Worm (Caenorhabditis elegans): Measurements from ENCODE around the gene best-17.
A peak's percentile ranks its signal among the peaks of the same experiment; 100 is the strongest.

The best-17 gene

DNA sequence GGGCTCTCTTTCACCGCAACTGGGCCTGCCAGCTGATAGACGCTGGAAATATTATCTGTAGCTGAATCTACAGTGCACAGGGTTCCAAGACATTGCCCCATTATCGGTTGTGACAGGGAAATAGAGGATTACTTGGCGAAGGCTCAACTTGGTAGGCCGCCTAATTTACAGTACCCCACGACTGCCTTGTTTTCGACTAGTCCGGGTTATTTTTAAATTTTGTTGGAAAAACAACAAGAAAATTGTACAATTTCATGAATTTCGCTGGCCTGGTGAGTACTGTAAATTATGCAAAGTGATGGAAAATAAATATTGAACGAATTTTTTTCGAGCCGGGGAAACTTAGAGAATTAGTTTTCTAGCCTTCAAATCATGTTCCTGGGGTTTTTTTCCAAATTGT lies 26.6 kb upstream of the best-17 start, which contains the start of gene T19C3.7:
Gene T19C3.7, minus strand, starts transcription at position 101 of the 400 bp plus-strand sequence.
- no peak for TF ChIP-seq flt-1 (GFP tag; IDR thresholded peaks at IDR 0.05)
- no peak for TF ChIP-seq B0310.2 (tag; optimal IDR thresholded peaks at IDR 0.05)
- TF ChIP-seq hmg-4 (GFP tag; optimal IDR thresholded peaks at IDR 0.05), result no peak
- TF ChIP-seq aly-1 (tag; optimal IDR thresholded peaks at IDR 0.05), result no peak
- TF ChIP-seq scrt-1 (GFP tag; IDR thresholded peaks at IDR 0.05), result no peak

DNA sequence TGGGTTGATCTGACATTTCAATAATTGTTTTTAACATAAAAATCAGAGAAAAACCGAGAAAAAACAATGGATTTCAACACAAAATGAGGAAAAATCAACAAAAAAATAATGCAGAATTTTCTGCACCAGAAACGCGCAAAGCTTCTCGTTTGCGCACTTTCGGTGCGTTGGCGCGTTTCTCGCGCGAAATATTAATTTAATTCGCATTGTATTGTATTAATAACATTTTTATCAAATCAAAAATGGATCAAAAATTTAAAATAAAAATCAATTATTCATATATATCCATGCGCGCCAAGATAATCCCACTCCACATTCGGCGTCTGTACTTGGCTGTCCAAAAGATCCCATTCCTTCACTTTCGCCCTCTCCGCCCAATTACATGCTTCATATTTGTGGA lies 25.2 kb upstream of the best-17 start, which contains the start of gene fem-2:
Gene fem-2, minus strand, starts transcription at position 9 of the 400 bp plus-strand sequence.
- TF ChIP-seq F13C5.2 (tag; optimal IDR thresholded peaks at IDR 0.05), result peak; percentile 12
- no peak for TF ChIP-seq tra-4 (tag; optimal IDR thresholded peaks at IDR 0.05)

DNA sequence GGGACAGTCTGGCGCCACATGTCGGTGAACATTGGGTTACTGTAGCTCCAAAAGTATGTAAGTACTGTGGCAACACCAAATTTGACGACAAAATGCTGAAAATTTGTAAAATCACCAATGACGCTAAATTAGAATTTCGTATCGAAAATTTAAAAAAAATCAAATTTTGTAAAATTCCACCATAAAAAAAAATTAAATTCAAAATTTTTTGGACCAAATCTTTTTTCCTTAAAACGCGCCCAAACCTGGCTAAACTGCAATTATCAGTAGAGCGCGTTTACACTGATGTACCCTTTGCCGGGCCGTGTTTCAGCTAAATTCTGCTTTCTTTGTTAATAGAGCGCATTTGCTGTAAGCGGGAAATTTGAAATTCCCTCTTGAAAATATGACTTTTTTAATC lies 22.0 kb upstream of the best-17 start, which contains the start of gene T19C3.6:
Gene T19C3.6, minus strand, starts transcription at position 101 of the 400 bp plus-strand sequence.
- no peak for TF ChIP-seq pes-1 (GFP tag; IDR thresholded peaks at IDR 0.05)
- no peak for TF ChIP-seq ama-1 (optimal IDR thresholded peaks at IDR 0.05)
- TF ChIP-seq scrt-1 (GFP tag; IDR thresholded peaks at IDR 0.05), result no peak
- no peak for TF ChIP-seq sea-1 (GFP tag; conservative IDR thresholded peaks at IDR 0.05)
- no peak for TF ChIP-seq tra-4 (tag; optimal IDR thresholded peaks at IDR 0.05)
- no peak for TF ChIP-seq B0310.2 (tag; optimal IDR thresholded peaks at IDR 0.05)
- TF ChIP-seq hmbx-1 (tag; optimal IDR thresholded peaks at IDR 0.05), result no peak
- TF ChIP-seq ceh-13 (GFP tag; optimal IDR thresholded peaks at IDR 0.05), result no peak
- TF ChIP-seq tbx-37 (GFP tag; conservative IDR thresholded peaks at IDR 0.05), result no peak
- no peak for TF ChIP-seq tbx-11 (GFP tag; IDR thresholded peaks at IDR 0.05)

DNA sequence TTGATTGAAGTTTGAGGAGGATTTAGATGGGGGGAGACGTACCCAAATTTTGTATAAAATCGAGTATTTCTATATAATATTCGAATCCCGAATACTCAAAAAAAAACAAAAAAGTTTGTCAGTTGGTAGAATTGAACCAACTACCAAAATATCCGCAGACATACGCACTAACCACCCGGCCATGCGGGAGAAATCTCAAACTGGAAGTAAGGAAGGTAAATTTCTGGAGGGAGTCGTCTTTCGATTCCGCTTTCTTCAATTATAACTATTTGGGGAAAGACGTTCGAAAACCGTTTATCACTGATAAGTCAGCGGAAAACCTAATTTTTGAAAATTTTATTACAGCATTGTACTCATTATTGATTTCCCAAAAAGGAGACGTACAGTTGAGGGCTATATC lies 19.5 kb upstream of the best-17 start:
- TF ChIP-seq tbx-11 (GFP tag; IDR thresholded peaks at IDR 0.05) (peak; percentile 46; the same call in 1 of the 2 replicates), pes-1 (GFP tag; IDR thresholded peaks at IDR 0.05) (peak; percentile 62; the same call in 1 of the 2 replicates), tbx-37 (GFP tag; conservative IDR thresholded peaks at IDR 0.05) (peak; percentile 47), scrt-1 (GFP tag; IDR thresholded peaks at IDR 0.05) (peak; percentile 75)

DNA sequence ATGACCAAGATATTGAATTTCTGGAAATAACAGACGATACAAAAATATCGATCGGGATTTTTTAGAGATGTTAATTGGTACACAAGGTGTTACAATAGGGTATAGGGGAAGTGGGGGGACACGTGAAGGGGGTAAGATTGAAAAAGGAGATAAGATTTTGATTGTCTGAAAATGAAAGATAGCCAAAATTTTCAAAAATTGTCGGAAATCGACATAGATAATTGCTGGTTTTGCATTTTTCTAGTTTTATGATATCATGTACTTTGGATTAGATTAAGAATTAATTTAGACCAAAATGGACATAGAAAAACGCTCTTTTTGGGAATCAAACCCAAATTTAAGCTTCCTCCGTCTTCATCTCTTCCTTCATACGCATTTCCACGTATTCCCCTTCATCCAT lies 18.4 kb upstream of the best-17 start, which contains the start of gene T19C3.5:
Gene T19C3.5, minus strand, starts transcription at position 101 of the 400 bp plus-strand sequence.
- no peak for TF ChIP-seq hmbx-1 (tag; optimal IDR thresholded peaks at IDR 0.05)
- no peak for TF ChIP-seq ama-1 (optimal IDR thresholded peaks at IDR 0.05)
- no peak for TF ChIP-seq pes-1 (GFP tag; IDR thresholded peaks at IDR 0.05)
- TF ChIP-seq tbx-37 (GFP tag; conservative IDR thresholded peaks at IDR 0.05), result no peak
- no peak for TF ChIP-seq tra-4 (tag; optimal IDR thresholded peaks at IDR 0.05)
- no peak for TF ChIP-seq ceh-36 (tag; optimal IDR thresholded peaks at IDR 0.05)
- no peak for TF ChIP-seq hnd-1 (tag; optimal IDR thresholded peaks at IDR 0.05)
- no peak for TF ChIP-seq sea-1 (GFP tag; conservative IDR thresholded peaks at IDR 0.05)
- no peak for TF ChIP-seq hmg-4 (GFP tag; optimal IDR thresholded peaks at IDR 0.05)
- TF ChIP-seq tbx-11 (GFP tag; IDR thresholded peaks at IDR 0.05), result no peak
- no peak for TF ChIP-seq F13C5.2 (tag; optimal IDR thresholded peaks at IDR 0.05)
- no peak for TF ChIP-seq aly-1 (tag; optimal IDR thresholded peaks at IDR 0.05)
- TF ChIP-seq ceh-13 (GFP tag; optimal IDR thresholded peaks at IDR 0.05), result no peak
- TF ChIP-seq scrt-1 (GFP tag; IDR thresholded peaks at IDR 0.05), result no peak
- no peak for TF ChIP-seq flt-1 (GFP tag; IDR thresholded peaks at IDR 0.05)
- no peak for TF ChIP-seq ets-7 (tag; optimal IDR thresholded peaks at IDR 0.05)
- TF ChIP-seq B0310.2 (tag; optimal IDR thresholded peaks at IDR 0.05), result no peak

DNA sequence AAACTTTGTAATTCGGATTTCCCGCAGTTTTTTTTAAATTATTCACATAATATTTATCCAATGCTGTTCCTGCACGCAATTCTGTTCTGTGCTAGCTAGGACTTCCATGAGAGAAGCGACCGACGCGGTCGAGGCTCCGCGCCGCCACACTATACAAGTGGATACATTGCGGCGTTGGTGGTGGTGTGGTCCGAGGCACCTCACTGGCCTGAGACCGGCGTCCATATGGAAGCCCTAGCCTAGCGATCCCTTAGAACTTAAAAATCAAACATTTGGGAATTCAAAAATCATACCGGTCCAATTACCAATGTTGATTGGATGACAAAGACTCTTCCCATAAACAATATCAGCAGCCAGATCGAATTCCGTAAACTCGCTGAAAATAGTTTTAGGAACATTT lies 16.6 kb upstream of the best-17 start:
- TF ChIP-seq pes-1 (GFP tag; IDR thresholded peaks at IDR 0.05) (no peak), flt-1 (GFP tag; IDR thresholded peaks at IDR 0.05) (no peak), B0310.2 (tag; optimal IDR thresholded peaks at IDR 0.05) (no peak), tra-4 (tag; optimal IDR thresholded peaks at IDR 0.05) (no peak), ceh-13 (GFP tag; optimal IDR thresholded peaks at IDR 0.05) (no peak), sea-1 (GFP tag; conservative IDR thresholded peaks at IDR 0.05) (no peak), hmbx-1 (tag; optimal IDR thresholded peaks at IDR 0.05) (no peak), hmg-4 (GFP tag; optimal IDR thresholded peaks at IDR 0.05) (no peak), hnd-1 (tag; optimal IDR thresholded peaks at IDR 0.05) (no peak), ama-1 (optimal IDR thresholded peaks at IDR 0.05) (no peak), aly-1 (tag; optimal IDR thresholded peaks at IDR 0.05) (no peak), ceh-36 (tag; optimal IDR thresholded peaks at IDR 0.05) (no peak), ets-7 (tag; optimal IDR thresholded peaks at IDR 0.05) (no peak), tbx-37 (GFP tag; conservative IDR thresholded peaks at IDR 0.05) (no peak), F13C5.2 (tag; optimal IDR thresholded peaks at IDR 0.05) (no peak), scrt-1 (GFP tag; IDR thresholded peaks at IDR 0.05) (no peak), tbx-11 (GFP tag; IDR thresholded peaks at IDR 0.05) (no peak)

DNA sequence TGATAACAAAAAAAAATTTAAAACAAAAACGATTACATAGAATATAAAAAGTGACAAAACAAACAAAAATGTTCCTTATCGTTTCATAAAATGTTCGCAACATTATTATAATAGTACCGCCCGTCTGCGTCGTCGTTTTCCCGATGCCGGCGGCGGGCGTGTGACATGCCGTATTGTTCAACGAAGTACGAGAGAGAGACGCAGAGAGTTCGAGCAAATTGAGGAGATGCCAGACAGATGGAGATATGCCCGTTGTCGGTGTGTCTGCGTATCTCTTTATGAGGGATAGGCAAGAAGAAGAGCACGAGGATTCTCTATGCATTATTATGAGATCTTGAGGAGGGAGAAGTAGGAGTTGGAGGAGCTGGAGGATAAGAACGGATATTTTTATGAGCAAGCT lies 14.3 kb upstream of the best-17 start:
- TF ChIP-seq pes-1 (GFP tag; IDR thresholded peaks at IDR 0.05) (no peak), F13C5.2 (tag; optimal IDR thresholded peaks at IDR 0.05) (peak; percentile 54), ceh-13 (GFP tag; optimal IDR thresholded peaks at IDR 0.05) (no peak), hmg-4 (GFP tag; optimal IDR thresholded peaks at IDR 0.05) (peak; percentile 71)

DNA sequence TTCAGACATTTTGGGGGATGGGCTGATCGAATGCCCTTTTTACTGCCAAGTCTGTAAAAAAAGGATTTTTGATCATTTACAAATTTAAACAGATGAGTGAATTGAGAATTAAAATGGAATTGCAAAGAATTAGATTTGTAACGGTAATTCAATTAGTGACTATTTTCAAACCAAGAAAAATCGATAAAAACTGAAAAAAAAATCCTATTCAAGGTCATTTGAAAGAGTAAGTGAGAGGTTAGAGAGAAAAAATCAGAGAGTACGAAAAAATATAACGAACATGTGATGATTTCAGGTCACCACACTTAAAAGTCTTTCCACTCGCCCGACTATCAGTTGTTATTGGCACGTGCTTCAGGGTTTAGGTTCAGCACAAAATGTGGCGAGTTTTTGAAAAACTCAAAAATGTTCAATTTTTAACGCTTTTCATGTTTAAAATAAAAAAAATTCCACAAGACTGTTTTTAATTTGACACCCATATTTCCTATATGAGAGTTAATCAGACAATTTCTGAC lies 10.8 kb upstream of the best-17 start, which contains the start of gene T19C3.4:
Gene T19C3.4, minus strand, starts transcription at position 51 of the 515 bp plus-strand sequence.
- TF ChIP-seq ets-7 (tag; optimal IDR thresholded peaks at IDR 0.05), result no peak
- TF ChIP-seq hnd-1 (tag; optimal IDR thresholded peaks at IDR 0.05), result no peak
- no peak for TF ChIP-seq B0310.2 (tag; optimal IDR thresholded peaks at IDR 0.05)
- no peak for TF ChIP-seq pes-1 (GFP tag; IDR thresholded peaks at IDR 0.05)
- TF ChIP-seq scrt-1 (GFP tag; IDR thresholded peaks at IDR 0.05), result no peak
- TF ChIP-seq sea-1 (GFP tag; conservative IDR thresholded peaks at IDR 0.05), result no peak
- TF ChIP-seq hmbx-1 (tag; optimal IDR thresholded peaks at IDR 0.05), result no peak
- TF ChIP-seq ceh-36 (tag; optimal IDR thresholded peaks at IDR 0.05), result no peak
- TF ChIP-seq aly-1 (tag; optimal IDR thresholded peaks at IDR 0.05), result no peak
- TF ChIP-seq flt-1 (GFP tag; IDR thresholded peaks at IDR 0.05), result no peak
- no peak for TF ChIP-seq hmg-4 (GFP tag; optimal IDR thresholded peaks at IDR 0.05)
- no peak for TF ChIP-seq ceh-13 (GFP tag; optimal IDR thresholded peaks at IDR 0.05)
- TF ChIP-seq tbx-37 (GFP tag; conservative IDR thresholded peaks at IDR 0.05), result no peak
- no peak for TF ChIP-seq ama-1 (optimal IDR thresholded peaks at IDR 0.05)
- TF ChIP-seq tra-4 (tag; optimal IDR thresholded peaks at IDR 0.05), result no peak
- no peak for TF ChIP-seq F13C5.2 (tag; optimal IDR thresholded peaks at IDR 0.05)

All from whole organism, early embryonic.